Worm (Caenorhabditis elegans): Measurements from ENCODE around the gene ZC116.5.

DNA sequence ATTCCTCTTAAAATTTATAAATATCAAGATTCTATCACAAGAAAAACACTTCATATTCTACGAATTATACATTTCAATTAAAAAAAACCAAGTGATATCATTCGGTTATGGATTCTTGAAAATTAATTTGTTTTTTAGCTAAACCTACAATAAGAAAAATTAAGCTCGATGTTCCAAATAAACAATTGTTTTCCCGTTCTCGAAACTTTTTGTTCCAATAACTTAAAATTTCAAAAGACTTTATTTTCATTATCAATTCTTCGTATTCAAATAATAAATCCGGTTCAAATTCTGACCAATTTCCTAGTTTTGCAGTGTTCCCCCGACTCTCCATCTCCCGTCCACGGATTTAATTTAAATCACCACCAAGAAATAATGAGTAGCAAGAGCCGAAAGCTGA lies 29.5 kb downstream of the ZC116.5 start, which contains the start of gene E02A10.3:
- TF ChIP-seq lsy-2 (tag; optimal IDR thresholded peaks at IDR 0.05) = no peak
- no peak for TF ChIP-seq unc-62 (GFP tag; optimal IDR thresholded peaks at IDR 0.05)
- no peak for TF ChIP-seq lin-13 (tag; optimal IDR thresholded peaks at IDR 0.05)
- TF ChIP-seq nhr-2 (tag; optimal IDR thresholded peaks at IDR 0.05) = no peak
- TF ChIP-seq ces-1 (GFP tag; optimal IDR thresholded peaks at IDR 0.05) = no peak
- TF ChIP-seq hlh-1 (tag; optimal IDR thresholded peaks at IDR 0.05) = no peak
- no peak for TF ChIP-seq pha-4 (tag; optimal IDR thresholded peaks at IDR 0.05)
- no peak for TF ChIP-seq drap-1 (GFP tag; optimal IDR thresholded peaks at IDR 0.05)
- TF ChIP-seq tbx-8 (GFP tag; optimal IDR thresholded peaks at IDR 0.05) = no peak
